Worm (Caenorhabditis elegans): ENCODE measurements around the gene Y62E10A.3.

DNA sequence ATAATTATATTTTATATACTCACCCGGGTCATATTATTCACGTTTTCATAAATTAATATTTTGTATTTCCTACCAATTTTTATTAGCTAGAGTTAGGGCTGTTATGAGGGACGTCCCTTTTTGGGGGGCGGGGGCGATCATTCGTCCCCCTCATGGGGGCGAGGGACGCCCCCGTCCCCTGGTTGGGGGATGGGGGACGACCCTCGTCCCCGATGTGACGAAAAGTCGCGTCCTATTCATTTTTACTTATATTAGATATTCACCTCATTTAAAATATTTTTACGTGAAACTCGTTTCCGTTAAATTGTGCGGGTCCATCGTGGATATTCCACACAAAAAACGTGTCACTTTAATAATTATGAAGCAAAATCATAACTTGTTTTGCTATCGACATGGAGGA is 11.5 kb downstream of the Y62E10A.3 start, which contains the start of gene W02A2.12:
- TF ChIP-seq ztf-18 (tag; optimal IDR thresholded peaks at IDR 0.05): no peak
- no peak for TF ChIP-seq lag-1 (GFP tag; IDR thresholded peaks at IDR 0.05)
- no peak for TF ChIP-seq efl-1 (GFP tag; optimal IDR thresholded peaks at IDR 0.05)
- no peak for TF ChIP-seq Y67H2A.10 (GFP tag; conservative IDR thresholded peaks at IDR 0.05)
- TF ChIP-seq ama-1 (optimal IDR thresholded peaks at IDR 0.05): no peak
- TF ChIP-seq ama-1 (GFP tag; optimal IDR thresholded peaks at IDR 0.05): no peak
- TF ChIP-seq ceh-91 (GFP tag; IDR thresholded peaks at IDR 0.05): no peak
- TF ChIP-seq B0336.3 (GFP tag; IDR thresholded peaks at IDR 0.05): no peak
- no peak for TF ChIP-seq bed-2 (GFP tag; IDR thresholded peaks at IDR 0.05)
- no peak for TF ChIP-seq nhr-80 (tag; optimal IDR thresholded peaks at IDR 0.05)
- TF ChIP-seq ekl-4 (GFP tag; IDR thresholded peaks at IDR 0.05): peak; percentile 47; the same call in 1 of the 2 replicates
- no peak for TF ChIP-seq snpc-4 (GFP tag; optimal IDR thresholded peaks at IDR 0.05)
- TF ChIP-seq snpc-4 (tag; optimal IDR thresholded peaks at IDR 0.05): peak in 1 of 4 experiments; percentile 18
- TF ChIP-seq ztf-28 (GFP tag; IDR thresholded peaks at IDR 0.05): no peak
